Fruit fly (Drosophila melanogaster): Measurements from ENCODE around the gene CG42658.

- TF ChIP-seq CG5204 (GFP tag; optimal IDR thresholded peaks at IDR 0.05), result no peak
- TF ChIP-seq Crg-1 (GFP tag; optimal IDR thresholded peaks at IDR 0.05), result no peak
- no peak for TF ChIP-seq Clk (GFP tag; optimal IDR thresholded peaks at IDR 0.05)
- no peak for TF ChIP-seq CG33017 (tag; optimal IDR thresholded peaks at IDR 0.05)
- no peak for TF ChIP-seq CG14711 (tag; optimal IDR thresholded peaks at IDR 0.05)
- TF ChIP-seq pad (GFP tag; optimal IDR thresholded peaks at IDR 0.05), result no peak
- TF ChIP-seq cic (GFP tag; optimal IDR thresholded peaks at IDR 0.05), result no peak
- no peak for TF ChIP-seq toe (GFP tag; optimal IDR thresholded peaks at IDR 0.05)
- no peak for TF ChIP-seq ovo (GFP tag; optimal IDR thresholded peaks at IDR 0.05)
- TF ChIP-seq CG1620 (GFP tag; optimal IDR thresholded peaks at IDR 0.05), result no peak
Observed at dm6 chr2L:2240493-2240892, 47.2 kb downstream of the CG42658 start, which contains the start of gene Tengl1.
